Worm (Caenorhabditis elegans) whole organism, L1 larva: Measurements from ENCODE around the gene npp-23.

ENCODE experiments used
- ceh-82 ChIP-seq, 3 experiments: fragments of 150-350 bp in 1 of 3; sonication (generic microtip) in 2 of 3; optimal IDR thresholded peaks; 2 replicates each; lab custom pipeline; 2014 to 2017; ENCODE audit warnings: missing biosample characterization in 3 of 3, missing genetic modification characterization in 3 of 3
- ceh-90 ChIP-seq: sonication (generic microtip); optimal IDR thresholded peaks from 2 replicates; lab custom pipeline; 2016; ENCODE audit warnings: missing genetic modification characterization, missing compliant biosample characterization
- ces-1 ChIP-seq: fragments of 150-350 bp; optimal IDR thresholded peaks from 2 replicates; lab custom pipeline; 2014; ENCODE audit warnings: missing biosample characterization, missing genetic modification reagents, missing genetic modification characterization
- elt-3 ChIP-seq, 6 experiments: fragments of 150-350 bp in 1 of 6; sonication (generic microtip); optimal IDR thresholded peaks; 2 replicates each; lab custom pipeline; 2017 to 2018; ENCODE audit warnings: missing biosample characterization in 6 of 6, missing genetic modification characterization in 6 of 6, inconsistent platforms in 1 of 6
- lsy-2 ChIP-seq, 2 experiments: fragments of 150-350 bp; optimal IDR thresholded peaks; 2 replicates each; lab custom pipeline; 2014; ENCODE audit warnings: missing biosample characterization in 2 of 2, missing genetic modification characterization in 2 of 2
- nhr-19 ChIP-seq: fragments of 200-800 bp; sonication (Bioruptor generic); conservative IDR thresholded peaks from 2 replicates; pipeline ENCODE4 v1.3.6; 2022; ENCODE audit warnings: missing genetic modification characterization, missing compliant biosample characterization
- nhr-237 ChIP-seq: fragments of 150-350 bp; optimal IDR thresholded peaks from 2 replicates; lab custom pipeline; 2014; ENCODE audit warnings: missing biosample characterization, missing genetic modification characterization
- nhr-28 ChIP-seq: fragments of 150-350 bp; optimal IDR thresholded peaks from 2 replicates; lab custom pipeline; 2014; ENCODE audit warnings: missing biosample characterization, missing genetic modification characterization
- unc-62 ChIP-seq: fragments of 150-350 bp; optimal IDR thresholded peaks from 2 replicates; lab custom pipeline; 2014; ENCODE audit warnings: missing biosample characterization, missing genetic modification reagents, missing genetic modification characterization
- ztf-11 ChIP-seq, 2 experiments: sonication (generic microtip); optimal IDR thresholded peaks; 2 replicates each; lab custom pipeline; 2016 to 2017; ENCODE audit warnings: missing genetic modification characterization in 2 of 2, missing biosample characterization in 1 of 2, missing compliant biosample characterization in 1 of 2

- TF ChIP-seq nhr-28 (tag; lab: Kevin White, UChicago) (no peak), elt-3 (tag; optimal IDR thresholded peaks at IDR 0.05; lab: Kevin White, UChicago) (peak in 1 of 6 experiments; percentile 3), ztf-11 (tag; optimal IDR thresholded peaks at IDR 0.05; lab: Kevin White, UChicago) (no peak), unc-62 (GFP tag; lab: Kevin White, UChicago) (no peak), lsy-2 (tag; optimal IDR thresholded peaks at IDR 0.05; lab: Kevin White, UChicago) (peak; percentile 41 to 76), ceh-90 (tag; lab: Kevin White, UChicago) (no peak), nhr-19 (GFP tag; lab: Robert Waterston, UW) (no peak), ces-1 (GFP tag; lab: Kevin White, UChicago) (no peak), ceh-82 (tag; optimal IDR thresholded peaks at IDR 0.05; lab: Kevin White, UChicago) (no peak), nhr-237 (tag; lab: Kevin White, UChicago) (peak; percentile 26)
Measured at ce11 chrIV:8893746-8894145, 24.3 kb upstream of the npp-23 start, which contains the start of gene rad-54.L2.
